Worm (Caenorhabditis elegans): ENCODE data around the gene K09C8.9.

ce11 chrX:10961724-10962123 is 5.9 kb downstream of the K09C8.9 start:
- TF ChIP-seq pag-3 (tag; optimal IDR thresholded peaks at IDR 0.05; ENCODE audit: borderline replicate concordance, insufficient read depth) = no peak
- TF ChIP-seq nhr-237 (tag; optimal IDR thresholded peaks at IDR 0.05) = no peak
- no peak for TF ChIP-seq lsy-2 (tag; optimal IDR thresholded peaks at IDR 0.05)
- TF ChIP-seq ceh-90 (tag; optimal IDR thresholded peaks at IDR 0.05) = no peak

All from whole organism, L1 larva.